Worm (Caenorhabditis elegans): Measurements from ENCODE around the gene ZC487.2.

ce11 chrV:6736877-6737276 is 14.6 kb upstream of the ZC487.2 start:
- TF ChIP-seq lsy-12 (tag; optimal IDR thresholded peaks at IDR 0.05), result no peak
- no peak for TF ChIP-seq pqm-1 (tag; optimal IDR thresholded peaks at IDR 0.05)
- TF ChIP-seq nhr-237 (tag; optimal IDR thresholded peaks at IDR 0.05), result no peak
- TF ChIP-seq nhr-76 (tag; optimal IDR thresholded peaks at IDR 0.05), result no peak
- TF ChIP-seq nhr-11 (tag; optimal IDR thresholded peaks at IDR 0.05), result no peak
- no peak for TF ChIP-seq snpc-4 (tag; optimal IDR thresholded peaks at IDR 0.05)
- TF ChIP-seq pha-4 (tag; optimal IDR thresholded peaks at IDR 0.05), result no peak
- no peak for TF ChIP-seq ZK546.5 (tag; optimal IDR thresholded peaks at IDR 0.05)
- no peak for TF ChIP-seq ztf-11 (tag; optimal IDR thresholded peaks at IDR 0.05)
- no peak for TF ChIP-seq ceh-28 (tag; optimal IDR thresholded peaks at IDR 0.05)
- TF ChIP-seq skn-1 (tag; optimal IDR thresholded peaks at IDR 0.05), result no peak
